Worm (Caenorhabditis elegans): Measurements from ENCODE around the gene srh-25.

- TF ChIP-seq nhr-76 (tag; optimal IDR thresholded peaks at IDR 0.05), result no peak
- TF ChIP-seq hpl-2 (GFP tag; optimal IDR thresholded peaks at IDR 0.05), result no peak
- no peak for TF ChIP-seq elt-3 (tag; optimal IDR thresholded peaks at IDR 0.05)
- TF ChIP-seq ces-1 (GFP tag; optimal IDR thresholded peaks at IDR 0.05), result no peak
- no peak for TF ChIP-seq nhr-11 (tag; optimal IDR thresholded peaks at IDR 0.05)
These were observed 4.6 kb downstream of the srh-25 start, which contains the start of gene C54D10.5 for ce11 chrV:12429039-12429438.

Measured in whole organism, L1 larva.